Fruit fly (Drosophila melanogaster): ENCODE measurements around the gene Pgam5.
A peak's percentile ranks its signal among the peaks of the same experiment; 100 is the strongest.

Gene Pgam5

DNA sequence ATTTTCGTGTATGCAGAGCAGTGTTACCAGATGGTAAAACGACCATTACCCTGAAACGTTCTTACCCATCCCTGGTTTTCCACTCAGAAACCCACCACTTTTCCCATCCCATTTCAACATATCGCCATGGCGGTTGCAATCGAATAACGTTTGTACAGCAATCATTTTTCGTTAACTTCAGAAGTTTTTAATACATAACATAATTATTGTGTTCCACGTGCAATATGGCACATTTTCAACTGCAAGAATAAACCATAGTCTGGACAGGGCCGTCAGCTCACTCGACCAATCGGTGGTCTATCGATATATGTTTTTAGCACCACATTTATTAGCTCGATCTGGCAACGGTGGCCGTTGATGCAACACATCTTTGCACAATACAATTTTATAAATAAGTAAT, 16.6 kb upstream of the Pgam5 start, which contains the start of the genes trr and mRpL16 (continued):
- TF ChIP-seq sna (GFP tag; IDR thresholded peaks at IDR 0.05; ENCODE audit: partially characterized antibody): peak; percentile 68; the same call in 1 of the 2 replicates
- peak; percentile 39 for TF ChIP-seq CG12299 (tag; optimal IDR thresholded peaks at IDR 0.05)
- TF ChIP-seq CG14965 (GFP tag; optimal IDR thresholded peaks at IDR 0.05; ENCODE audit: borderline replicate concordance): no peak
- peak in 1 of 3 experiments; percentile 40 for TF ChIP-seq lola (GFP tag; optimal IDR thresholded peaks at IDR 0.05)
- TF ChIP-seq tio (GFP tag; optimal IDR thresholded peaks at IDR 0.05): no peak
- no peak for TF ChIP-seq Bdp1 (GFP tag; optimal IDR thresholded peaks at IDR 0.05)
- no peak for TF ChIP-seq CG4282 (GFP tag; optimal IDR thresholded peaks at IDR 0.05)
- TF ChIP-seq CG3838 (GFP tag; optimal IDR thresholded peaks at IDR 0.05): no peak
- no peak for TF ChIP-seq B-H1 (GFP tag; IDR thresholded peaks at IDR 0.05)
- 0 out of 3 replicates have a peak, but pooled peaks have one; percentile 33 for TF ChIP-seq mld (GFP tag; IDR thresholded peaks at IDR 0.05; ENCODE audit: partially characterized antibody)
- no peak for TF ChIP-seq eyg (GFP tag; optimal IDR thresholded peaks at IDR 0.05)
- TF ChIP-seq phol (tag; optimal IDR thresholded peaks at IDR 0.05): peak; percentile 83
- TF ChIP-seq Ada2b (GFP tag; IDR thresholded peaks at IDR 0.05): no peak
- TF ChIP-seq fd96Cb (tag; optimal IDR thresholded peaks at IDR 0.05): no peak
- no peak; the same call in 1 of the 2 replicates for TF ChIP-seq Taf1 (GFP tag; IDR thresholded peaks at IDR 0.05)
- TF ChIP-seq CG3281 (GFP tag; optimal IDR thresholded peaks at IDR 0.05): no peak
- TF ChIP-seq cwo (GFP tag; optimal IDR thresholded peaks at IDR 0.05): no peak
- TF ChIP-seq CG15073 (GFP tag; optimal IDR thresholded peaks at IDR 0.05): no peak
- TF ChIP-seq CG16813 (GFP tag; IDR thresholded peaks at IDR 0.05; ENCODE audit: partially characterized antibody): peak; percentile 80
- no peak for TF ChIP-seq z (GFP tag; IDR thresholded peaks at IDR 0.05)
- TF ChIP-seq C15 (GFP tag; IDR thresholded peaks at IDR 0.05): no peak
- no peak for TF ChIP-seq CG12219 (GFP tag; optimal IDR thresholded peaks at IDR 0.05)
- TF ChIP-seq peb (GFP tag; IDR thresholded peaks at IDR 0.05): no peak
- no peak for TF ChIP-seq usp (GFP tag; optimal IDR thresholded peaks at IDR 0.05)
- peak; percentile 86 for TF ChIP-seq BEAF-32 (GFP tag; optimal IDR thresholded peaks at IDR 0.05)
- peak; percentile 73 for TF ChIP-seq CG2120 (GFP tag; optimal IDR thresholded peaks at IDR 0.05)
- no peak for TF ChIP-seq nau (GFP tag; optimal IDR thresholded peaks at IDR 0.05)
- TF ChIP-seq corto (GFP tag; optimal IDR thresholded peaks at IDR 0.05): no peak
- no peak for TF ChIP-seq pros (GFP tag; optimal IDR thresholded peaks at IDR 0.05)
- TF ChIP-seq zen (tag; optimal IDR thresholded peaks at IDR 0.05): peak; percentile 13
- no peak for TF ChIP-seq Fer2 (tag; optimal IDR thresholded peaks at IDR 0.05)
- TF ChIP-seq wdn (GFP tag; IDR thresholded peaks at IDR 0.05): 0 out of 2 replicates have a peak, but pooled peaks have one; percentile 48
- peak; percentile 52; the same call in 2 of the 3 replicates for TF ChIP-seq Opbp (GFP tag; IDR thresholded peaks at IDR 0.05; ENCODE audit: partially characterized antibody)
- peak; percentile 70 for TF ChIP-seq amos (GFP tag; IDR thresholded peaks at IDR 0.05; ENCODE audit: partially characterized antibody)
- no peak for TF ChIP-seq Stat92E (GFP tag; optimal IDR thresholded peaks at IDR 0.05)
- no peak for TF ChIP-seq H15 (GFP tag; IDR thresholded peaks at IDR 0.05)
- TF ChIP-seq ci (GFP tag; IDR thresholded peaks at IDR 0.05): 0 out of 3 replicates have a peak, but pooled peaks have one; percentile 43
- TF ChIP-seq CG17612 (GFP tag; IDR thresholded peaks at IDR 0.05): no peak
- peak; percentile 86 for TF ChIP-seq sens (GFP tag)
- no peak for TF ChIP-seq gcm (GFP tag; optimal IDR thresholded peaks at IDR 0.05)
- no peak for TF ChIP-seq Lpt (GFP tag; optimal IDR thresholded peaks at IDR 0.05)
- no peak for TF ChIP-seq CG12744 (GFP tag; optimal IDR thresholded peaks at IDR 0.05)
- peak; percentile 71 for TF ChIP-seq Dbx (GFP tag; IDR thresholded peaks at IDR 0.05)
- 0 out of 2 replicates have a peak, but pooled peaks have one; percentile 11 for TF ChIP-seq ranshi (GFP tag; IDR thresholded peaks at IDR 0.05)
- TF ChIP-seq Sry-β (GFP tag; optimal IDR thresholded peaks at IDR 0.05): peak; percentile 6
- no peak for TF ChIP-seq p53 (GFP tag; optimal IDR thresholded peaks at IDR 0.05)
- TF ChIP-seq vvl (GFP tag; IDR thresholded peaks at IDR 0.05): peak; percentile 57
- no peak for TF ChIP-seq sc (optimal IDR thresholded peaks at IDR 0.05)
- TF ChIP-seq sc (GFP tag; optimal IDR thresholded peaks at IDR 0.05): no peak
- TF ChIP-seq nerfin-2 (GFP tag; IDR thresholded peaks at IDR 0.05; ENCODE audit: partially characterized antibody): peak; percentile 51; the same call in 1 of the 2 replicates

All from whole organism, embryonic.